Worm (Caenorhabditis elegans) whole organism, late embryonic: ENCODE results near the gene Y43F8C.16.

Experiments used
- C08G9.2 ChIP-seq: sonication (generic microtip); optimal IDR thresholded peaks from 2 replicates; lab custom pipeline; 2016; ENCODE audit warnings: mild to moderate bottlenecking, missing genetic modification characterization, moderate library complexity, missing compliant biosample characterization
- ceh-19 ChIP-seq: fragments of 200-800 bp; sonication (Bioruptor generic); optimal IDR thresholded peaks from 2 replicates; lab custom pipeline; 2018; ENCODE audit warnings: mild to moderate bottlenecking, missing genetic modification characterization, missing compliant biosample characterization
- dve-1 ChIP-seq: sonication (generic microtip); optimal IDR thresholded peaks from 2 replicates; lab custom pipeline; 2017; ENCODE audit warnings: antibody characterized with exemption, mild to moderate bottlenecking, missing genetic modification characterization, missing compliant biosample characterization
- lim-6 ChIP-seq: sonication (generic microtip); optimal IDR thresholded peaks from 2 replicates; lab custom pipeline; 2016; ENCODE audit warnings: missing genetic modification characterization, missing compliant biosample characterization
- madf-2 ChIP-seq: sonication (generic microtip); optimal IDR thresholded peaks from 2 replicates; lab custom pipeline; 2017; ENCODE audit warnings: missing genetic modification characterization, missing compliant biosample characterization
- pha-4 ChIP-seq: fragments of 150-350 bp; optimal IDR thresholded peaks from 2 replicates; lab custom pipeline; 2018; ENCODE audit warnings: missing biosample characterization, missing genetic modification reagents, missing genetic modification characterization
- sox-4 ChIP-seq: sonication (generic microtip); optimal IDR thresholded peaks from 2 replicates; lab custom pipeline; 2017; ENCODE audit warnings: mild to moderate bottlenecking, missing genetic modification characterization, inconsistent platforms, missing compliant biosample characterization
- syd-9 ChIP-seq: sonication (generic microtip); optimal IDR thresholded peaks from 2 replicates; lab custom pipeline; 2016; ENCODE audit warnings: mild to moderate bottlenecking, missing genetic modification characterization, moderate library complexity, missing compliant biosample characterization
- unc-55 ChIP-seq: sonication (generic microtip); optimal IDR thresholded peaks from 2 replicates; lab custom pipeline; 2017; ENCODE audit warnings: missing biosample characterization, missing genetic modification reagents, missing genetic modification characterization

DNA sequence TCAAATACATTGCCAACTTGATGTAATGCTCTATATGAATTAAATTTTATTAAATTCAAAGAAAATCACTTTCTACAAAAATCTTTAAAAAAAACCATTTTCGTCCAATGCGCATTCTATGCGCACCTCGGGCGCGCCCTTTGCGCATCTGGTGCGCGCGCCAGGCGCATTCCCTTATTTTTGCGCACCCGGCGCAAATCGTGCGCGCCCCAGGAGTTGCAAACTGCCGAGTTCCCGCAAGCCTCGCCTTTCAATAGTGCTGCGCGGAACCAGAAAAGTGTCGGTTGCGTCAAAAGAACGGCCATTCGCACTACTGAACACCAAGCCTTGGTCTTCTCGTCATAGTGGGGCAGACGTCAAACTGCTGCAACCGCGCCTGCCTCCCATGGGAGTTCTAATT lies 18.4 kb upstream of the Y43F8C.16 start:
- TF ChIP-seq madf-2 (tag; lab: Kevin White, UChicago) (no peak), ceh-19 (GFP tag; lab: Kevin White, UChicago) (no peak), lim-6 (tag; lab: Kevin White, UChicago) (no peak), unc-55 (GFP tag; lab: Kevin White, UChicago) (no peak), dve-1 (tag; lab: Kevin White, UChicago) (no peak), pha-4 (tag; lab: Kevin White, UChicago) (no peak), C08G9.2 (tag; lab: Kevin White, UChicago) (no peak), syd-9 (tag; lab: Kevin White, UChicago) (no peak), sox-4 (tag; lab: Kevin White, UChicago) (no peak)
